Fruit fly (Drosophila melanogaster): ENCODE measurements around the gene side-VII.

- TF ChIP-seq Sp1 (GFP tag; optimal IDR thresholded peaks at IDR 0.05): no peak
- no peak for TF ChIP-seq pan (optimal IDR thresholded peaks at IDR 0.05)
- TF ChIP-seq br (GFP tag; optimal IDR thresholded peaks at IDR 0.05): no peak
- no peak for TF ChIP-seq woc (GFP tag; optimal IDR thresholded peaks at IDR 0.05)
- TF ChIP-seq jim (GFP tag; optimal IDR thresholded peaks at IDR 0.05): no peak
- TF ChIP-seq sv (GFP tag; optimal IDR thresholded peaks at IDR 0.05): no peak
- TF ChIP-seq CrebA (GFP tag; optimal IDR thresholded peaks at IDR 0.05; ENCODE audit: borderline replicate concordance): no peak
- no peak for TF ChIP-seq CG32264 (GFP tag; optimal IDR thresholded peaks at IDR 0.05)
- no peak for TF ChIP-seq Myc (optimal IDR thresholded peaks at IDR 0.05)
- no peak for TF ChIP-seq Dif (GFP tag; optimal IDR thresholded peaks at IDR 0.05; ENCODE audit: partially characterized antibody)
- no peak for TF ChIP-seq GATAd (GFP tag; optimal IDR thresholded peaks at IDR 0.05)
Observed at dm6 chr3R:9747875-9747899, 7.9 kb upstream of the side-VII start, which contains the start of gene PpD3.

All from whole organism, wandering third instar larva.